Worm (Caenorhabditis elegans) whole organism, L3 larva: ENCODE measurements around the gene Y54G2A.37.

Experiments used
- R02D3.7 ChIP-seq: fragments of 150-350 bp; optimal IDR thresholded peaks from 2 replicates; lab custom pipeline; 2014; ENCODE audit warnings: missing biosample characterization, missing genetic modification characterization
- ZK546.5 ChIP-seq: sonication (generic microtip); optimal IDR thresholded peaks from 2 replicates; lab custom pipeline; 2017; ENCODE audit warnings: missing biosample characterization, missing genetic modification characterization
- aly-2 ChIP-seq: fragments of 150-350 bp; optimal IDR thresholded peaks from 2 replicates; lab custom pipeline; 2014; ENCODE audit warnings: missing biosample characterization, missing genetic modification characterization
- elt-1 ChIP-seq: fragments of 150-350 bp; optimal IDR thresholded peaks from 2 replicates; lab custom pipeline; 2014; ENCODE audit warnings: missing biosample characterization, missing genetic modification characterization
- eor-1 ChIP-seq, 2 experiments: fragments of 150-350 bp; optimal IDR thresholded peaks; 2 replicates each; lab custom pipeline; 2014 to 2018; ENCODE audit warnings: missing biosample characterization in 2 of 2, missing genetic modification characterization in 2 of 2
- fkh-10 ChIP-seq: sonication (generic microtip); optimal IDR thresholded peaks from 2 replicates; lab custom pipeline; 2017; ENCODE audit warnings: missing biosample characterization, missing genetic modification reagents, missing genetic modification characterization
- jun-1 ChIP-seq: fragments of 150-350 bp; optimal IDR thresholded peaks from 2 replicates; lab custom pipeline; 2014; ENCODE audit warnings: missing biosample characterization, missing genetic modification reagents, missing genetic modification characterization
- nhr-11 ChIP-seq: fragments of 150-350 bp; optimal IDR thresholded peaks from 2 replicates; lab custom pipeline; 2014; ENCODE audit warnings: missing biosample characterization, missing genetic modification characterization
- nhr-12 ChIP-seq: fragments of 150-350 bp; optimal IDR thresholded peaks from 2 replicates; lab custom pipeline; 2014; ENCODE audit warnings: missing biosample characterization, missing genetic modification characterization
- nhr-23 ChIP-seq: fragments of 150-350 bp; optimal IDR thresholded peaks from 2 replicates; lab custom pipeline; 2014; ENCODE audit warnings: missing biosample characterization, missing genetic modification reagents, missing genetic modification characterization
- nhr-25 ChIP-seq: sonication (generic microtip); optimal IDR thresholded peaks from 2 replicates; lab custom pipeline; 2017; ENCODE audit warnings: missing biosample characterization, missing genetic modification characterization
- pha-4 ChIP-seq: fragments of 150-350 bp; optimal IDR thresholded peaks from 2 replicates; lab custom pipeline; 2014; ENCODE audit warnings: missing biosample characterization, missing genetic modification reagents, missing genetic modification characterization
- pqm-1 ChIP-seq: fragments of 150-350 bp; optimal IDR thresholded peaks from 2 replicates; lab custom pipeline; 2017; ENCODE audit warnings: missing biosample characterization, missing genetic modification characterization, inconsistent platforms
- ztf-4 ChIP-seq: fragments of 150-350 bp; optimal IDR thresholded peaks from 2 replicates; lab custom pipeline; 2014; ENCODE audit warnings: missing biosample characterization, missing genetic modification characterization

DNA sequence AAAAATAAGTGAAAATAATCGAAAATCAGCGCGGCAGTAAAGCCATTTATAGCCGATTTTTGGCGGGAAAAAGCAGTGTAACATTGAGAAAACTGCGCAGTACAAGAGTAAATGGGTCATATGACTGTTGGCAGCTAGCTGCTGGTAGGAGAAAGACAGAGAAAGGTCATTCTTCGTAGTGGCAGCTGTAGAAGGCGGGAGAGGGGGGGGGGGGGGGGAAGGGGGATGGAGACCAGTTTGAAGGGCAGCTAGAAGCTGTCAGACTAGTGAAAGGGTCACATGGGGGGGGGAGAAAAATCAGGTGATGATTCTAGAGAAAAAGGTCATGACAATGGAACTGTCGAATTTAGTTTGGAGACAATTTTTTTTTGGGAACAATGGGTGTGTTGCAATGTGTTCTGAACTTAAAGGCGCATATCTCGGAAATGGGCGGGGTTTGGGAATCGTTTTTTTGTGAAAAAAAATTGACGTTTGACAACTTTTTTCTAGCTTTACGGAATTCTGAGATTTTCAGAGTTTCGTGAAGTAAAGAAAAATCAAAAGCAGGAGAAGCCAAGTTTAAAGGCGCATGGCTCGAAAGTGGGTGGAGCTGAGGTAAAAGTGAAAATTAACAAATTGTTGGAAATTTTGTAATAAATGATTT lies 48.2 kb upstream of the Y54G2A.37 start:
- TF ChIP-seq nhr-23 (tag; lab: Kevin White, UChicago) (no peak), pqm-1 (tag; lab: Kevin White, UChicago) (no peak), nhr-25 (peak; percentile 77), elt-1 (tag; lab: Kevin White, UChicago) (no peak), aly-2 (tag; lab: Kevin White, UChicago) (no peak), pha-4 (tag; lab: Kevin White, UChicago) (no peak), jun-1 (tag; lab: Kevin White, UChicago) (no peak), ztf-4 (tag; lab: Kevin White, UChicago) (no peak), nhr-11 (tag; lab: Kevin White, UChicago) (no peak), eor-1 (tag; optimal IDR thresholded peaks at IDR 0.05; lab: Kevin White, UChicago) (no peak), ZK546.5 (tag; lab: Kevin White, UChicago) (no peak), R02D3.7 (tag; lab: Kevin White, UChicago) (no peak), nhr-12 (tag; lab: Kevin White, UChicago) (no peak), fkh-10 (GFP tag; lab: Kevin White, UChicago) (no peak)
